Fruit fly (Drosophila melanogaster) whole organism, embryonic: ENCODE measurements around the gene SmD1.

Experiments used
- Antp ChIP-seq: fragments of 200-800 bp; sonication (Bioruptor generic); optimal IDR thresholded peaks from 3 replicates; lab custom pipeline; 2016; ENCODE audit warnings: missing biosample characterization, missing genetic modification characterization
- Asciz ChIP-seq: fragments of 200-800 bp; sonication (Bioruptor generic); optimal IDR thresholded peaks from 2 replicates; lab custom pipeline; 2017; ENCODE audit warnings: missing biosample characterization, mild to moderate bottlenecking, missing genetic modification characterization, missing genetic modification reagents
- Blimp-1 ChIP-seq: fragments of 200-800 bp; sonication (Bioruptor generic); optimal IDR thresholded peaks from 3 replicates; lab custom pipeline; 2018; ENCODE audit warnings: missing biosample characterization, missing genetic modification characterization, mild to moderate bottlenecking, moderate library complexity, missing genetic modification reagents
- BtbVII ChIP-seq: fragments of 200-800 bp; sonication (Bioruptor generic); optimal IDR thresholded peaks from 3 replicates; lab custom pipeline; 2017; ENCODE audit warnings: missing biosample characterization, mild to moderate bottlenecking, missing genetic modification characterization
- CG10565 ChIP-seq: fragments of 200-800 bp; sonication (Bioruptor generic); optimal IDR thresholded peaks from 3 replicates; lab custom pipeline; 2016; ENCODE audit warnings: missing biosample characterization, mild to moderate bottlenecking, missing genetic modification characterization
- CG10979 ChIP-seq: fragments of 200-800 bp; sonication (Bioruptor generic); optimal IDR thresholded peaks from 2 replicates; lab custom pipeline; 2018; ENCODE audit warnings: missing biosample characterization, mild to moderate bottlenecking, missing genetic modification characterization, moderate library complexity
- CG12104 ChIP-seq: fragments of 200-800 bp; sonication (Bioruptor generic); optimal IDR thresholded peaks from 3 replicates; lab custom pipeline; 2016; ENCODE audit warnings: missing biosample characterization, missing genetic modification characterization
- CG14014 ChIP-seq: fragments of 200-800 bp; sonication (Bioruptor generic); IDR thresholded peaks from 2 replicates; pipeline ENCODE4 v1.3.6; 2022; ENCODE audit warnings: missing biosample characterization, missing genetic modification characterization
- CG14050 ChIP-seq: fragments of 200-800 bp; sonication (Bioruptor generic); IDR thresholded peaks from 3 replicates; pipeline ENCODE4 v1.3.6; 2022; ENCODE audit warnings: missing biosample characterization, missing genetic modification characterization
- CG14965 ChIP-seq: fragments of 200-800 bp; sonication (Bioruptor generic); optimal IDR thresholded peaks from 2 replicates; lab custom pipeline; 2016; ENCODE audit warnings: missing biosample characterization, missing genetic modification characterization, borderline replicate concordance
- CG15073 ChIP-seq: fragments of 200-800 bp; sonication (Bioruptor generic); optimal IDR thresholded peaks from 2 replicates; lab custom pipeline; 2016; ENCODE audit warnings: missing biosample characterization, missing genetic modification characterization
- CG17361 ChIP-seq: fragments of 200-800 bp; sonication (Bioruptor generic); IDR thresholded peaks from 3 replicates; pipeline ENCODE4 v1.3.6; 2022; ENCODE audit warnings: missing biosample characterization, missing genetic modification characterization
- CG17802 ChIP-seq: fragments of 200-800 bp; sonication (Bioruptor generic); optimal IDR thresholded peaks from 2 replicates; lab custom pipeline; 2018; ENCODE audit warnings: missing biosample characterization, mild to moderate bottlenecking, missing genetic modification characterization, moderate library complexity
- CG18262 ChIP-seq: fragments of 200-800 bp; optimal IDR thresholded peaks from 3 replicates; lab custom pipeline; 2019; ENCODE audit warnings: missing biosample characterization, mild to moderate bottlenecking, missing genetic modification characterization, moderate library complexity
- CG2116 ChIP-seq: fragments of 200-800 bp; sonication (Bioruptor generic); optimal IDR thresholded peaks from 3 replicates; lab custom pipeline; 2018; ENCODE audit warnings: missing biosample characterization, mild to moderate bottlenecking, missing genetic modification characterization
- CG2120 ChIP-seq: fragments of 200-800 bp; sonication (Bioruptor generic); optimal IDR thresholded peaks from 3 replicates; lab custom pipeline; 2016; ENCODE audit warnings: missing biosample characterization, missing genetic modification characterization
- CG2875 ChIP-seq: fragments of 200-800 bp; sonication (Bioruptor generic); optimal IDR thresholded peaks from 2 replicates; lab custom pipeline; 2017; ENCODE audit warnings: missing biosample characterization, mild to moderate bottlenecking, missing genetic modification characterization, missing genetic modification reagents
- CG30431 ChIP-seq: fragments of 200-800 bp; sonication (Bioruptor generic); optimal IDR thresholded peaks from 2 replicates; lab custom pipeline; 2017; ENCODE audit warnings: missing biosample characterization, missing genetic modification characterization
- CG31388 ChIP-seq: fragments of 200-800 bp; sonication (Bioruptor generic); optimal IDR thresholded peaks from 2 replicates; lab custom pipeline; 2016; ENCODE audit warnings: missing biosample characterization, missing genetic modification characterization
- CG31441 ChIP-seq: fragments of 200-800 bp; sonication (Bioruptor generic); IDR thresholded peaks from 2 replicates; pipeline ENCODE4 v1.3.6; 2022; ENCODE audit warnings: missing biosample characterization, missing genetic modification characterization
- CG3163 ChIP-seq: fragments of 200-800 bp; sonication (Bioruptor generic); optimal IDR thresholded peaks from 3 replicates; lab custom pipeline; 2016; ENCODE audit warnings: missing biosample characterization, missing genetic modification characterization
- CG32767 ChIP-seq: fragments of 200-800 bp; sonication (Bioruptor generic); IDR thresholded peaks from 2 replicates; pipeline ENCODE4 v1.3.6; 2022; ENCODE audit warnings: missing biosample characterization, missing genetic modification characterization
- CG42726 ChIP-seq: fragments of 200-800 bp; sonication (Bioruptor generic); IDR thresholded peaks from 2 replicates; pipeline ENCODE4 v1.3.6; 2022; ENCODE audit warnings: missing biosample characterization, missing genetic modification characterization; ENCODE audit not compliant: partially characterized antibody
- CG43689 ChIP-seq: fragments of 200-800 bp; sonication (Bioruptor generic); IDR thresholded peaks from 2 replicates; pipeline ENCODE4 v1.3.6; 2022; ENCODE audit warnings: missing biosample characterization, missing genetic modification characterization
- CG4424 ChIP-seq: fragments of 200-800 bp; sonication (Bioruptor generic); optimal IDR thresholded peaks from 3 replicates; lab custom pipeline; 2016; ENCODE audit warnings: missing biosample characterization, missing genetic modification characterization
- CG6813 ChIP-seq: fragments of 200-800 bp; sonication (Bioruptor generic); optimal IDR thresholded peaks from 2 replicates; lab custom pipeline; 2017; ENCODE audit warnings: missing biosample characterization, missing genetic modification characterization, mild to moderate bottlenecking, moderate library complexity, missing genetic modification reagents
- CG8388 ChIP-seq: fragments of 200-800 bp; sonication (Bioruptor generic); optimal IDR thresholded peaks from 2 replicates; lab custom pipeline; 2019; ENCODE audit warnings: missing biosample characterization, mild to moderate bottlenecking, missing genetic modification characterization, moderate library complexity
- CG8478 ChIP-seq: fragments of >200 bp; optimal IDR thresholded peaks from 2 replicates; lab custom pipeline; 2018
- CG8944 ChIP-seq: fragments of 200-800 bp; sonication (Bioruptor generic); optimal IDR thresholded peaks from 3 replicates; lab custom pipeline; 2016; ENCODE audit warnings: missing biosample characterization, missing genetic modification characterization
- Chrac-16 ChIP-seq: fragments of 200-800 bp; sonication (Bioruptor generic); optimal IDR thresholded peaks from 3 replicates; lab custom pipeline; 2016; ENCODE audit warnings: missing biosample characterization, missing genetic modification characterization
- CkIIα-i1 ChIP-seq: fragments of 200-800 bp; sonication (Bioruptor generic); IDR thresholded peaks from 2 replicates; pipeline ENCODE4 v1.3.6; 2022; ENCODE audit warnings: missing biosample characterization, missing genetic modification characterization
- Hr39 ChIP-seq: fragments of >200 bp; optimal IDR thresholded peaks from 2 replicates; lab custom pipeline; 2017
- Myb ChIP-seq: fragments of 200-800 bp; sonication (Bioruptor generic); optimal IDR thresholded peaks from 2 replicates; lab custom pipeline; 2016; ENCODE audit warnings: missing biosample characterization, missing genetic modification characterization
- NK7.1 ChIP-seq: fragments of 200-800 bp; sonication (Bioruptor generic); optimal IDR thresholded peaks from 3 replicates; lab custom pipeline; 2016; ENCODE audit warnings: missing biosample characterization, missing genetic modification characterization
- Optix ChIP-seq: fragments of 200-800 bp; sonication (Bioruptor generic); IDR thresholded peaks from 3 replicates; pipeline ENCODE4 v1.3.6; 2022; ENCODE audit warnings: missing biosample characterization, missing genetic modification characterization
- Spps ChIP-seq: fragments of 200-800 bp; sonication (Bioruptor generic); optimal IDR thresholded peaks from 2 replicates; lab custom pipeline; 2018; ENCODE audit warnings: missing biosample characterization, mild to moderate bottlenecking, missing genetic modification characterization
- al ChIP-seq: fragments of 200-800 bp; sonication (Bioruptor generic); IDR thresholded peaks from 2 replicates; pipeline ENCODE4 v1.3.6; 2022; ENCODE audit warnings: missing biosample characterization, missing genetic modification characterization
- ara ChIP-seq: fragments of 200-800 bp; sonication (Bioruptor generic); IDR thresholded peaks from 2 replicates; pipeline ENCODE4 v1.3.6; 2022; ENCODE audit warnings: missing biosample characterization, missing genetic modification characterization
- cad ChIP-seq: fragments of >200 bp; optimal IDR thresholded peaks from 2 replicates; lab custom pipeline; 2017; ENCODE audit warnings: missing biosample characterization, missing genetic modification characterization
- ewg ChIP-seq: fragments of 200-800 bp; sonication (Bioruptor generic); optimal IDR thresholded peaks from 3 replicates; lab custom pipeline; 2017; ENCODE audit warnings: mild to moderate bottlenecking, missing biosample characterization, missing genetic modification reagents, missing genetic modification characterization
- fd102C ChIP-seq: fragments of 200-800 bp; sonication (Bioruptor generic); optimal IDR thresholded peaks from 2 replicates; lab custom pipeline; 2018; ENCODE audit warnings: missing biosample characterization, mild to moderate bottlenecking, missing genetic modification characterization, moderate library complexity
- fd64A ChIP-seq: fragments of 200-800 bp; sonication (Bioruptor generic); optimal IDR thresholded peaks from 3 replicates; lab custom pipeline; 2018; ENCODE audit warnings: missing biosample characterization, mild to moderate bottlenecking, missing genetic modification characterization
- grau ChIP-seq: fragments of 200-800 bp; optimal IDR thresholded peaks from 3 replicates; lab custom pipeline; 2019; ENCODE audit warnings: missing biosample characterization, mild to moderate bottlenecking, missing genetic modification characterization, moderate library complexity
- h ChIP-seq: fragments of >200 bp; optimal IDR thresholded peaks from 2 replicates; lab custom pipeline; 2017
- ham ChIP-seq: fragments of 200-800 bp; sonication (Bioruptor generic); IDR thresholded peaks from 2 replicates; pipeline ENCODE4 v1.3.6; 2022; ENCODE audit warnings: missing biosample characterization, missing genetic modification characterization
- her ChIP-seq: fragments of 200-800 bp; sonication (Bioruptor generic); optimal IDR thresholded peaks from 2 replicates; lab custom pipeline; 2016; ENCODE audit warnings: missing biosample characterization, missing genetic modification characterization
- nerfin-1 ChIP-seq: fragments of 200-800 bp; sonication (Bioruptor generic); optimal IDR thresholded peaks from 3 replicates; lab custom pipeline; 2019; ENCODE audit warnings: missing biosample characterization, mild to moderate bottlenecking, missing genetic modification characterization, moderate library complexity
- nmo ChIP-seq: fragments of 200-800 bp; sonication (Bioruptor generic); optimal IDR thresholded peaks from 2 replicates; lab custom pipeline; 2018; ENCODE audit warnings: missing biosample characterization, mild to moderate bottlenecking, missing genetic modification characterization, moderate library complexity
- peb ChIP-seq: fragments of 200-800 bp; sonication (Bioruptor generic); IDR thresholded peaks from 2 replicates; pipeline ENCODE4 v1.3.6; 2022; ENCODE audit warnings: missing biosample characterization, missing genetic modification characterization
- pita ChIP-seq: fragments of 200-800 bp; sonication (Bioruptor generic); optimal IDR thresholded peaks from 2 replicates; lab custom pipeline; 2017; ENCODE audit warnings: missing biosample characterization, mild to moderate bottlenecking, missing genetic modification characterization
- sens ChIP-seq: fragments of 200-800 bp; sonication (Bioruptor generic); peaks from one replicate; lab custom pipeline; 2016; ENCODE audit warnings: missing biosample characterization, missing genetic modification characterization
- stwl ChIP-seq: fragments of 200-800 bp; sonication (Bioruptor generic); optimal IDR thresholded peaks from 3 replicates; lab custom pipeline; 2018; ENCODE audit warnings: missing biosample characterization, mild to moderate bottlenecking, missing genetic modification characterization, moderate library complexity
- tap ChIP-seq: fragments of 200-800 bp; optimal IDR thresholded peaks from 3 replicates; lab custom pipeline; 2019; ENCODE audit warnings: missing biosample characterization, mild to moderate bottlenecking, missing genetic modification characterization, moderate library complexity
- tio ChIP-seq: fragments of 200-800 bp; sonication (Bioruptor generic); optimal IDR thresholded peaks from 2 replicates; lab custom pipeline; 2017; ENCODE audit warnings: missing biosample characterization, missing genetic modification characterization, inconsistent platforms

The SmD1 gene

DNA sequence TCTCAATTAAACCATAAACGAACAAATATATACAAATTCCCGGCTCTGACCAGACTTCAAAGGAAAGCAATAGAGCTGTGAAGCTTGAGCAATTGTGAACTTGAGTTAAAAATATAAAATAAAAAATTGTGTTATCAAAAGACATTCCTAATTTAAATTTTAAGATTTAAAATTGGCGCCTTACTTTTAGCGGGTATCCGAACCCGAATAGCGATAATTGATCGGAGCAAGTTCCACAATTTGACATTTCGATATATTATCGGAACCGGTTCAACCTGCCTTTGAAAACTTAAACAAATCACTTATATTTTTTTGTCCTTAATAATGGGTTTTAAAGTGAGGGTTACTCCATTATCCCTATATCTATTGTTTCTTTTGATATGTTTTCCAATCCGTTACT, 1.7 kb downstream of the SmD1 start (continued):
- TF ChIP-seq CG43689 (GFP tag; lab: Robert Waterston, UW) (no peak), Antp (GFP tag; lab: Kevin White, UChicago) (no peak), Chrac-16 (GFP tag; lab: Kevin White, UChicago) (no peak), NK7.1 (GFP tag; lab: Kevin White, UChicago) (no peak), CG2875 (no peak), ewg (no peak), grau (tag; lab: Kevin White, UChicago) (no peak), CG6813 (GFP tag; lab: Kevin White, UChicago) (no peak), CG10979 (tag; lab: Kevin White, UChicago) (no peak), CG12104 (GFP tag; lab: Kevin White, UChicago) (no peak), CG32767 (GFP tag; lab: Robert Waterston, UW) (no peak), ham (GFP tag; lab: Robert Waterston, UW) (no peak), CG10565 (no peak), CG2116 (peak; percentile 79), CG14014 (GFP tag; lab: Robert Waterston, UW) (no peak), Spps (tag; lab: Kevin White, UChicago) (no peak), CG18262 (no peak), pita (GFP tag; lab: Kevin White, UChicago) (peak; percentile 52), CG17361 (peak; percentile 68; the same call in 2 of the 3 replicates), CG8478 (lab: Kevin White, UChicago) (no peak), stwl (peak; percentile 36), CkIIα-i1 (GFP tag; lab: Robert Waterston, UW) (no peak), tio (no peak), peb (GFP tag; lab: Robert Waterston, UW) (no peak), Blimp-1 (no peak), CG15073 (GFP tag; lab: Kevin White, UChicago) (no peak), CG30431 (GFP tag; lab: Kevin White, UChicago) (no peak), CG3163 (GFP tag; lab: Kevin White, UChicago) (no peak), cad (no peak), CG14965 (GFP tag; lab: Kevin White, UChicago) (no peak), her (no peak), CG14050 (GFP tag; lab: Robert Waterston, UW) (no peak), CG17802 (no peak), BtbVII (GFP tag; lab: Kevin White, UChicago) (no peak), Hr39 (lab: Kevin White, UChicago) (no peak), CG31441 (GFP tag; lab: Robert Waterston, UW) (no peak), tap (no peak), nerfin-1 (tag; lab: Kevin White, UChicago) (no peak), CG8944 (GFP tag; lab: Kevin White, UChicago) (no peak), ara (no peak), CG4424 (GFP tag; lab: Kevin White, UChicago) (no peak), sens (GFP tag; lab: Kevin White, UChicago) (no peak), Asciz (GFP tag; lab: Kevin White, UChicago) (no peak), Optix (GFP tag; lab: Robert Waterston, UW) (no peak), CG2120 (GFP tag; lab: Kevin White, UChicago) (no peak), al (GFP tag; lab: Robert Waterston, UW) (no peak), Myb (GFP tag; lab: Kevin White, UChicago) (no peak), CG31388 (GFP tag; lab: Kevin White, UChicago) (no peak), h (lab: Kevin White, UChicago) (no peak), fd102C (no peak), fd64A (GFP tag; lab: Kevin White, UChicago) (no peak), CG8388 (no peak), CG42726 (0 out of 2 replicates have a peak, but pooled peaks have one; percentile 40), nmo (GFP tag; lab: Kevin White, UChicago) (no peak)
